Fruit fly (Drosophila melanogaster) Kc167 (cell line): Measurements from ENCODE around the gene Tango6.

ENCODE experiments used
- Sin3A ChIP-seq: fragments of >200 bp; optimal IDR thresholded peaks from 2 replicates; lab custom pipeline; 2018; ENCODE audit warnings: missing external identifiers
- psq ChIP-seq: fragments of >200 bp; optimal IDR thresholded peaks from 2 replicates; lab custom pipeline; 2017; ENCODE audit warnings: missing external identifiers

- TF ChIP-seq psq (lab: Kevin White, UChicago) (no peak), Sin3A (lab: Kevin White, UChicago) (no peak)
These were observed 50.8 kb downstream of the Tango6 start for dm6 chr2L:19019640-19020039.
